Worm (Caenorhabditis elegans) whole organism, L4 larva: ENCODE data around the gene fbxa-96.

ENCODE experiments used
- aly-2 ChIP-seq: sonication (generic microtip); optimal IDR thresholded peaks from 2 replicates; lab custom pipeline; 2018; ENCODE audit warnings: missing biosample characterization, missing genetic modification characterization
- nhr-102 ChIP-seq: sonication (generic microtip); optimal IDR thresholded peaks from 2 replicates; lab custom pipeline; 2016; ENCODE audit warnings: mild to moderate bottlenecking, missing genetic modification characterization, moderate library complexity, missing compliant biosample characterization
- nhr-11 ChIP-seq: fragments of 150-350 bp; optimal IDR thresholded peaks from 2 replicates; lab custom pipeline; 2014; ENCODE audit warnings: missing biosample characterization, missing genetic modification characterization
- nhr-6 ChIP-seq: fragments of 150-350 bp; optimal IDR thresholded peaks from 2 replicates; lab custom pipeline; 2014; ENCODE audit warnings: missing biosample characterization, missing genetic modification characterization
- nhr-76 ChIP-seq: fragments of 150-350 bp; optimal IDR thresholded peaks from 2 replicates; lab custom pipeline; 2014; ENCODE audit warnings: missing biosample characterization, missing genetic modification characterization
- nhr-77 ChIP-seq: fragments of 150-350 bp; optimal IDR thresholded peaks from 2 replicates; lab custom pipeline; 2014; ENCODE audit warnings: missing biosample characterization, missing genetic modification characterization
- unc-62 ChIP-seq, 3 experiments: fragments of 150-350 bp in 1 of 3; sonication (generic microtip); optimal IDR thresholded peaks in 2 of 3; peaks in 1 of 3; 1 replicate in 1 of 3; 2 replicates in 2 of 3; lab custom pipeline; 2014 to 2017; ENCODE audit warnings: missing biosample characterization in 3 of 3, missing genetic modification characterization in 3 of 3, missing genetic modification reagents in 3 of 3, missing genotype in 1 of 3

DNA sequence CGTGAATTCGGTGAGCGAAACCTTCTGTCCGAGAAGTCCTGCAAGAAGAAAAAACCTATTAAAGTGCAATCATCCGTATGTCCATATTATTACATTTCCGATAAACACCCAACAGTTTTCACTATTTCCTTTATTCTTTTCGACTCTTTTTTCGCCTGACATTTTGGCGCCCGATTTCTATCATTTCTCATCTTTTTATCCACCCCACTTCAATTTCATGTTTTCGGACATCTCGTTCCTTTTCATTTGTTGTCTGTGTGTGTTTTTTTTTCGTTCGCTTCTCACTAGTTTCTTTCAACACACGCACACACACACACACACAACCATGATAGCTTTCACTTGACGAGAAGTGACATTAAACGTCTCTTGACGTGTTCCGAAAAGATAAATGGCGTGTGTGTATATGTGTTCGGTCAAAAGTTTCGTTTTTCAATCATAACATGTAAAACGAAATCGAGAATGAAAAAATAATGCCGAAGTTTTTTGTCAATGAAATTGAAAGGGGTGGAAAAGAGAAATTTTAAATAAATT lies 44.8 kb upstream of the fbxa-96 start:
- no peak for TF ChIP-seq nhr-102 (tag; lab: Kevin White, UChicago)
- TF ChIP-seq unc-62 (GFP tag; optimal IDR thresholded peaks at IDR 0.05 in 1 of 2; lab: Kevin White, UChicago) = peak in 1 of 2 experiments; percentile 93
- TF ChIP-seq unc-62 (tag; optimal IDR thresholded peaks at IDR 0.05; lab: Kevin White, UChicago) = no peak
- TF ChIP-seq nhr-6 = no peak
- no peak for TF ChIP-seq aly-2 (tag; lab: Kevin White, UChicago)
- TF ChIP-seq nhr-76 (tag; lab: Kevin White, UChicago) = no peak
- no peak for TF ChIP-seq nhr-77 (tag; lab: Kevin White, UChicago)
- no peak for TF ChIP-seq nhr-11
